Fruit fly (Drosophila melanogaster) whole organism, embryonic: ENCODE data around the gene RhoGAP19D.
A peak's percentile ranks its signal among the peaks of the same experiment; 100 is the strongest.

Experiments used
- Asciz ChIP-seq: fragments of 200-800 bp; sonication (Bioruptor generic); optimal IDR thresholded peaks from 2 replicates; lab custom pipeline; 2017; ENCODE audit warnings: missing biosample characterization, mild to moderate bottlenecking, missing genetic modification characterization, missing genetic modification reagents
- BEAF-32 ChIP-seq: fragments of 200-800 bp; sonication (Bioruptor generic); optimal IDR thresholded peaks from 3 replicates; lab custom pipeline; 2017; ENCODE audit warnings: missing biosample characterization, missing genetic modification characterization, mild to moderate bottlenecking, moderate library complexity, missing genetic modification reagents
- Bdp1 ChIP-seq: fragments of 200-800 bp; sonication (Bioruptor generic); optimal IDR thresholded peaks from 3 replicates; lab custom pipeline; 2016; ENCODE audit warnings: missing biosample characterization, missing genetic modification characterization
- CG1024 ChIP-seq: fragments of 200-800 bp; sonication (Bioruptor generic); IDR thresholded peaks from 2 replicates; pipeline ENCODE4 v1.3.6; 2022; ENCODE audit warnings: missing biosample characterization, missing genetic modification characterization
- CG11695 ChIP-seq: fragments of 200-800 bp; sonication (Bioruptor generic); IDR thresholded peaks from 3 replicates; pipeline ENCODE4 v1.3.6; 2022; ENCODE audit warnings: missing biosample characterization, missing genetic modification characterization
- CG12155 ChIP-seq: fragments of 200-800 bp; sonication (Bioruptor generic); optimal IDR thresholded peaks from 3 replicates; lab custom pipeline; 2016; ENCODE audit warnings: missing biosample characterization, missing genetic modification characterization
- CG12391 ChIP-seq: fragments of 200-800 bp; sonication (Bioruptor generic); optimal IDR thresholded peaks from 3 replicates; lab custom pipeline; 2018; ENCODE audit warnings: missing biosample characterization, mild to moderate bottlenecking, missing genetic modification characterization, moderate library complexity
- CG15269 ChIP-seq: fragments of 200-800 bp; sonication (Bioruptor generic); optimal IDR thresholded peaks from 2 replicates; lab custom pipeline; 2018; ENCODE audit warnings: missing biosample characterization, mild to moderate bottlenecking, missing genetic modification characterization, moderate library complexity
- CG15479 ChIP-seq: fragments of 200-800 bp; sonication (Bioruptor generic); optimal IDR thresholded peaks from 3 replicates; lab custom pipeline; 2019; ENCODE audit warnings: missing biosample characterization, mild to moderate bottlenecking, missing genetic modification characterization, moderate library complexity
- CG15696 ChIP-seq: fragments of 200-800 bp; sonication (Bioruptor generic); optimal IDR thresholded peaks from 2 replicates; lab custom pipeline; 2019; ENCODE audit warnings: missing biosample characterization, mild to moderate bottlenecking, missing genetic modification characterization, moderate library complexity
- CG17359 ChIP-seq: fragments of 200-800 bp; sonication (Bioruptor generic); optimal IDR thresholded peaks from 3 replicates; lab custom pipeline; 2018; ENCODE audit warnings: missing biosample characterization, mild to moderate bottlenecking, missing genetic modification characterization, moderate library complexity
- CG18764 ChIP-seq: fragments of 200-800 bp; sonication (Bioruptor generic); optimal IDR thresholded peaks from 3 replicates; lab custom pipeline; 2016; ENCODE audit warnings: missing biosample characterization, missing genetic modification characterization
- CG31224 ChIP-seq: fragments of 200-800 bp; sonication (Bioruptor generic); IDR thresholded peaks from 2 replicates; pipeline ENCODE4 v1.3.6; 2022; ENCODE audit warnings: missing biosample characterization, missing genetic modification characterization
- CG31441 ChIP-seq: fragments of 200-800 bp; sonication (Bioruptor generic); IDR thresholded peaks from 2 replicates; pipeline ENCODE4 v1.3.6; 2022; ENCODE audit warnings: missing biosample characterization, missing genetic modification characterization
- CG3281 ChIP-seq: fragments of 200-800 bp; sonication (Bioruptor generic); optimal IDR thresholded peaks from 3 replicates; lab custom pipeline; 2017; ENCODE audit warnings: missing biosample characterization, mild to moderate bottlenecking, missing genetic modification characterization
- CG3726 ChIP-seq: fragments of 200-800 bp; sonication (Bioruptor generic); IDR thresholded peaks from 3 replicates; pipeline ENCODE4, ENCODE4 v1.3.6; 2022; ENCODE audit warnings: missing biosample characterization, missing genetic modification characterization
- CG4282 ChIP-seq: fragments of 200-800 bp; sonication (Bioruptor generic); optimal IDR thresholded peaks from 2 replicates; lab custom pipeline; 2016; ENCODE audit warnings: missing biosample characterization, missing genetic modification characterization
- CG4404 ChIP-seq: fragments of 200-800 bp; sonication (Bioruptor generic); IDR thresholded peaks from 2 replicates; pipeline ENCODE4 v1.3.6; 2022; ENCODE audit warnings: missing biosample characterization, missing genetic modification characterization
- CG4424 ChIP-seq: fragments of 200-800 bp; sonication (Bioruptor generic); optimal IDR thresholded peaks from 3 replicates; lab custom pipeline; 2016; ENCODE audit warnings: missing biosample characterization, missing genetic modification characterization
- CG6254 ChIP-seq: fragments of 200-800 bp; sonication (Bioruptor generic); optimal IDR thresholded peaks from 3 replicates; lab custom pipeline; 2017; ENCODE audit warnings: mild to moderate bottlenecking, missing biosample characterization, missing genetic modification reagents, missing genetic modification characterization
- CG9609 ChIP-seq: fragments of 200-800 bp; sonication (Bioruptor generic); optimal IDR thresholded peaks from 3 replicates; lab custom pipeline; 2016; ENCODE audit warnings: missing biosample characterization, missing genetic modification characterization
- CG9932 ChIP-seq: fragments of 200-800 bp; sonication (Bioruptor generic); IDR thresholded peaks from 2 replicates; pipeline ENCODE4 v1.3.6; 2022; ENCODE audit warnings: missing biosample characterization, missing genetic modification characterization
- Dip3 ChIP-seq: fragments of 200-800 bp; sonication (Bioruptor generic); optimal IDR thresholded peaks from 3 replicates; lab custom pipeline; 2016; ENCODE audit warnings: missing biosample characterization, missing genetic modification characterization
- E2f1 ChIP-seq: fragments of 200-800 bp; sonication (Bioruptor generic); IDR thresholded peaks from 2 replicates; pipeline ENCODE4 v1.3.6; 2022; ENCODE audit warnings: missing biosample characterization, missing genetic modification characterization
- Lhr ChIP-seq: fragments of 200-800 bp; sonication (Bioruptor generic); optimal IDR thresholded peaks from 3 replicates; lab custom pipeline; 2017; ENCODE audit warnings: mild to moderate bottlenecking, missing biosample characterization, missing genetic modification reagents, missing genetic modification characterization
- Oaz ChIP-seq: fragments of 200-800 bp; sonication (Bioruptor generic); IDR thresholded peaks from 2 replicates; pipeline ENCODE4 v1.3.6; 2022; ENCODE audit warnings: missing biosample characterization, missing genetic modification characterization
- Side ChIP-seq: fragments of 200-800 bp; sonication (Bioruptor generic); optimal IDR thresholded peaks from 2 replicates; lab custom pipeline; 2016; ENCODE audit warnings: missing biosample characterization, missing genetic modification characterization
- Sox102F ChIP-seq: fragments of 200-800 bp; sonication (Bioruptor generic); optimal IDR thresholded peaks from 2 replicates; lab custom pipeline; 2018; ENCODE audit warnings: missing biosample characterization, mild to moderate bottlenecking, missing genetic modification characterization, moderate library complexity
- Tbp ChIP-seq: fragments of >200 bp; optimal IDR thresholded peaks from 2 replicates; lab custom pipeline; 2018; ENCODE audit warnings: missing biosample characterization, missing genetic modification characterization
- btn ChIP-seq: fragments of 200-800 bp; sonication (Bioruptor generic); optimal IDR thresholded peaks from 2 replicates; lab custom pipeline; 2016; ENCODE audit warnings: missing biosample characterization, missing genetic modification characterization
- cad ChIP-seq: fragments of >200 bp; optimal IDR thresholded peaks from 2 replicates; lab custom pipeline; 2017; ENCODE audit warnings: missing biosample characterization, missing genetic modification characterization
- cas ChIP-seq: fragments of 200-800 bp; sonication (Bioruptor generic); IDR thresholded peaks from 2 replicates; pipeline ENCODE4 v1.3.6; 2022; ENCODE audit warnings: missing biosample characterization, missing genetic modification characterization
- cg ChIP-seq: fragments of 200-800 bp; sonication (Bioruptor generic); optimal IDR thresholded peaks from 3 replicates; lab custom pipeline; 2019; ENCODE audit warnings: missing biosample characterization, mild to moderate bottlenecking, missing genetic modification characterization, moderate library complexity
- dati ChIP-seq: fragments of 200-800 bp; sonication (Bioruptor generic); IDR thresholded peaks from 2 replicates; pipeline ENCODE4 v1.3.6; 2022; ENCODE audit warnings: missing biosample characterization, missing genetic modification characterization
- disco-r ChIP-seq: fragments of 200-800 bp; sonication (Bioruptor generic); optimal IDR thresholded peaks from 2 replicates; lab custom pipeline; 2016; ENCODE audit warnings: missing biosample characterization, missing genetic modification characterization
- dmrt99B ChIP-seq: fragments of 200-800 bp; sonication (Bioruptor generic); optimal IDR thresholded peaks from 2 replicates; lab custom pipeline; 2018; ENCODE audit warnings: missing biosample characterization, mild to moderate bottlenecking, missing genetic modification characterization, moderate library complexity
- fru ChIP-seq: fragments of >200 bp; optimal IDR thresholded peaks from 2 replicates; lab custom pipeline; 2017
- grn ChIP-seq: fragments of 200-800 bp; sonication (Bioruptor generic); optimal IDR thresholded peaks from 3 replicates; lab custom pipeline; 2017; ENCODE audit warnings: missing biosample characterization, missing genetic modification characterization
- gsb ChIP-seq: fragments of 200-800 bp; sonication (Bioruptor generic); IDR thresholded peaks from 2 replicates; pipeline ENCODE4 v1.3.6; 2022; ENCODE audit warnings: missing biosample characterization, missing genetic modification characterization
- klu ChIP-seq: fragments of 200-800 bp; sonication (Bioruptor generic); IDR thresholded peaks from 2 replicates; pipeline ENCODE4 v1.3.6; 2022; ENCODE audit warnings: missing biosample characterization, missing genetic modification characterization
- lab ChIP-seq: fragments of 200-800 bp; sonication (Bioruptor generic); optimal IDR thresholded peaks from 3 replicates; lab custom pipeline; 2017; ENCODE audit warnings: missing biosample characterization, missing genetic modification characterization, mild to moderate bottlenecking, moderate library complexity, missing genetic modification reagents
- nmo ChIP-seq: fragments of 200-800 bp; sonication (Bioruptor generic); optimal IDR thresholded peaks from 2 replicates; lab custom pipeline; 2018; ENCODE audit warnings: missing biosample characterization, mild to moderate bottlenecking, missing genetic modification characterization, moderate library complexity
- ranshi ChIP-seq: fragments of 200-800 bp; sonication (Bioruptor generic); IDR thresholded peaks from 2 replicates; pipeline ENCODE4 v1.3.6; 2022; ENCODE audit warnings: missing biosample characterization, missing genetic modification characterization
- repo ChIP-seq: fragments of 200-800 bp; sonication (Bioruptor generic); optimal IDR thresholded peaks from 2 replicates; lab custom pipeline; 2016; ENCODE audit warnings: missing biosample characterization, missing genetic modification characterization
- sd ChIP-seq: fragments of 200-800 bp; sonication (Bioruptor generic); optimal IDR thresholded peaks from 3 replicates; lab custom pipeline; 2018; ENCODE audit warnings: missing biosample characterization, mild to moderate bottlenecking, missing genetic modification characterization, moderate library complexity
- sens ChIP-seq: fragments of 200-800 bp; sonication (Bioruptor generic); peaks from one replicate; lab custom pipeline; 2016; ENCODE audit warnings: missing biosample characterization, missing genetic modification characterization
- sna ChIP-seq: fragments of 200-800 bp; sonication (Bioruptor generic); IDR thresholded peaks from 2 replicates; pipeline ENCODE4 v1.3.6; 2022; ENCODE audit warnings: missing biosample characterization, missing genetic modification characterization; ENCODE audit not compliant: partially characterized antibody
- ssp ChIP-seq: fragments of 200-800 bp; sonication (Bioruptor generic); IDR thresholded peaks from 2 replicates; pipeline ENCODE4 v1.3.6; 2022; ENCODE audit warnings: missing biosample characterization, missing genetic modification characterization
- tap ChIP-seq: fragments of 200-800 bp; optimal IDR thresholded peaks from 3 replicates; lab custom pipeline; 2019; ENCODE audit warnings: missing biosample characterization, mild to moderate bottlenecking, missing genetic modification characterization, moderate library complexity
- twi ChIP-seq: fragments of 200-800 bp; optimal IDR thresholded peaks from 2 replicates; lab custom pipeline; 2019; ENCODE audit warnings: missing biosample characterization, mild to moderate bottlenecking, missing genetic modification characterization, moderate library complexity
- unpg ChIP-seq: fragments of 200-800 bp; sonication (Bioruptor generic); optimal IDR thresholded peaks from 3 replicates; lab custom pipeline; 2018; ENCODE audit warnings: missing biosample characterization, mild to moderate bottlenecking, missing genetic modification characterization, moderate library complexity
- vvl ChIP-seq: fragments of 200-800 bp; sonication (Bioruptor generic); IDR thresholded peaks from 2 replicates; pipeline ENCODE4 v1.3.6; 2022; ENCODE audit warnings: missing biosample characterization, missing genetic modification characterization

RhoGAP19D gene

dm6 chrX:20524754-20525236 lies 14.3 kb upstream of the RhoGAP19D start, which contains the start of gene Tak1 (continued):
- TF ChIP-seq ranshi (GFP tag; lab: Robert Waterston, UW) (peak; percentile 49; the same call in 1 of the 2 replicates), CG31441 (no peak; the same call in 1 of the 2 replicates), CG3281 (GFP tag; lab: Kevin White, UChicago) (no peak), cg (GFP tag; lab: Kevin White, UChicago) (no peak), CG4424 (GFP tag; lab: Kevin White, UChicago) (peak; percentile 33), CG1024 (GFP tag; lab: Robert Waterston, UW) (0 out of 2 replicates have a peak, but pooled peaks have one; percentile 20), twi (peak; percentile 22), Asciz (GFP tag; lab: Kevin White, UChicago) (no peak), disco-r (GFP tag; lab: Kevin White, UChicago) (peak; percentile 1), E2f1 (GFP tag; lab: Robert Waterston, UW) (peak; percentile 58), CG9932 (GFP tag; lab: Robert Waterston, UW) (peak; percentile 78), Sox102F (GFP tag; lab: Kevin White, UChicago) (peak; percentile 61), sna (GFP tag; lab: Robert Waterston, UW) (peak; percentile 84; the same call in 1 of the 2 replicates), BEAF-32 (peak; percentile 65), fru (lab: Kevin White, UChicago) (no peak), repo (no peak), Tbp (GFP tag; lab: Kevin White, UChicago) (no peak), Bdp1 (GFP tag; lab: Kevin White, UChicago) (peak; percentile 23), nmo (GFP tag; lab: Kevin White, UChicago) (peak; percentile 48), CG17359 (tag; lab: Kevin White, UChicago) (peak; percentile 35), lab (GFP tag; lab: Kevin White, UChicago) (peak; percentile 24), grn (GFP tag; lab: Kevin White, UChicago) (no peak), tap (no peak), CG15479 (GFP tag; lab: Kevin White, UChicago) (no peak), dmrt99B (peak; percentile 42), sd (tag; lab: Kevin White, UChicago) (peak; percentile 68), dati (no peak), CG9609 (GFP tag; lab: Kevin White, UChicago) (peak; percentile 59), klu (GFP tag; lab: Robert Waterston, UW) (no peak), CG4282 (GFP tag; lab: Kevin White, UChicago) (no peak), Lhr (GFP tag; lab: Kevin White, UChicago) (peak; percentile 74), Side (GFP tag; lab: Kevin White, UChicago) (no peak), CG15269 (peak; percentile 50), ssp (GFP tag; lab: Robert Waterston, UW) (peak; percentile 38), CG11695 (GFP tag; lab: Robert Waterston, UW) (no peak), CG31224 (GFP tag; lab: Robert Waterston, UW) (no peak), CG4404 (GFP tag; lab: Robert Waterston, UW) (no peak), CG18764 (GFP tag; lab: Kevin White, UChicago) (peak; percentile 98), Dip3 (GFP tag; lab: Kevin White, UChicago) (peak; percentile 35), vvl (GFP tag; lab: Robert Waterston, UW) (peak; percentile 62; the same call in 1 of the 2 replicates), CG6254 (no peak), CG12155 (GFP tag; lab: Kevin White, UChicago) (peak; percentile 30), cas (no peak), btn (no peak), CG3726 (GFP tag; lab: Robert Waterston, UW) (no peak), cad (GFP tag; lab: Kevin White, UChicago) (no peak), CG12391 (tag; lab: Kevin White, UChicago) (peak; percentile 29), sens (GFP tag; lab: Kevin White, UChicago) (peak; percentile 92), unpg (GFP tag; lab: Kevin White, UChicago) (peak; percentile 53), CG15696 (tag; lab: Kevin White, UChicago) (peak; percentile 56), Oaz (no peak), gsb (peak; percentile 31; the same call in 1 of the 2 replicates)
